Fruit fly (Drosophila melanogaster): ENCODE measurements around the gene CG13481.

Gene CG13481

DNA sequence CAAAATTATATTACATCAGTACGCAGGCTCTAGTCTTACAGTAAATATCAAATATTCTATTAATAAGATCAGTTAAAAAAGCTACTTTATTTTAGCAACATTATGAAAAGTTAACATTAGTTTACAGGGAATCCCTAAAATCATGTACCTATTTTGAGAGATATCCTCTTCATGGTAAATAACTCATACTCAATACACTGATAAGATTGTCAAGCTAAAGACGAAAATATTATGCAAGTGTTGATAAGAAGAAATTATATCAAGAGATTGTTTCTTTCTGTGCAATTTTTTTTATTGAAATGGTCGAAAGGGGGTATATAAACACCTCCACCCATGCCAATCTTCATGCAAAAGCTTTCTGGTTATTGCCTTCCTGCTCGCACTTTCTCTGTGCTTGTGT, 41.1 kb downstream of the CG13481 start:
- TF ChIP-seq cic (GFP tag; optimal IDR thresholded peaks at IDR 0.05) (no peak), CG7045 (GFP tag; optimal IDR thresholded peaks at IDR 0.05) (no peak), Crg-1 (GFP tag; optimal IDR thresholded peaks at IDR 0.05) (no peak), Clk (GFP tag; optimal IDR thresholded peaks at IDR 0.05) (no peak), bab1 (GFP tag; optimal IDR thresholded peaks at IDR 0.05) (no peak), CG14711 (tag; optimal IDR thresholded peaks at IDR 0.05) (no peak), Hr96 (GFP tag; optimal IDR thresholded peaks at IDR 0.05) (no peak), pad (GFP tag; optimal IDR thresholded peaks at IDR 0.05) (no peak), CG7101 (tag; optimal IDR thresholded peaks at IDR 0.05) (no peak), kay (GFP tag; ENCODE audit: borderline replicate concordance) (no peak), CG11617 (GFP tag; optimal IDR thresholded peaks at IDR 0.05) (no peak), ovo (GFP tag; optimal IDR thresholded peaks at IDR 0.05) (no peak), CG33017 (tag; optimal IDR thresholded peaks at IDR 0.05) (no peak), CG12768 (GFP tag; optimal IDR thresholded peaks at IDR 0.05) (no peak)

DNA sequence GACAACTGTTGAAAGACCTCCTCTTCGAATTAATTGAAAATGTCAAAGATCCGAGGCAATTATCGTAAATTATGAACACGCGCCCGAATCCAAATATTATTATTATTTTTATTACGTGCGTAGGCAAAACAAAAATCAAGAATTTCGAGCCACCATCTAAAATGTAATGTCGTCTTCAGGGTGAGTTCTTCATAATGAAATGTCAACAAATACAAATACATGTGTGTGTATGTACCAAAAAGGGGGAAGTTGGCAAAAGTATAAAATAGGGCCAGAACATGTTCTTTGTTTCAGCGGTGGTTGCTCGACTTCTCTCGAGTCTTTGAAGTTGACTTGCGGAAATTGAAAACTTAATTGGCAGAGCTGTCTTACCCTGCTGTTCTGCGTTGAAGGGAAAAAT, 43.2 kb downstream of the CG13481 start:
- TF ChIP-seq kay (GFP tag; ENCODE audit: borderline replicate concordance) (peak; percentile 54), Clk (GFP tag; optimal IDR thresholded peaks at IDR 0.05) (no peak)

DNA sequence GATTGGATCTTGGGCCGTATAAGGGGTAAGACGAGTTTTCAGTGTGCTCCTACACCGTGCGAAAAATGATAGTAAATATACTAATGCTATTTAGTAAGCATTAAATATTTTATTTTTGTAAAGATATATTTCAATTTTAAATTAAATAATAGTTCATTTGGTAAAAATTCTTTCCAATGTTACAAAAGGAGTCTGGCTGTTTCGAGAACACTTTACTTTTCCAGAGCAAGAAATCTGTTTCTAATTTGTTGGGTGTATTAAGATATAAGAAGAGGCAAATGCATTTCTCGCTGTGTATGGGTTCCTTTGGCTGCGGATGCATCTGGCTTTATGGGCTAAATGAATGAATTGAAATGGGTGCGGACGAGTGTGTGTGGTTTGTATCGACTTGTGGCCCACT, 44.2 kb downstream of the CG13481 start:
- no peak for TF ChIP-seq cic (GFP tag; optimal IDR thresholded peaks at IDR 0.05)

DNA sequence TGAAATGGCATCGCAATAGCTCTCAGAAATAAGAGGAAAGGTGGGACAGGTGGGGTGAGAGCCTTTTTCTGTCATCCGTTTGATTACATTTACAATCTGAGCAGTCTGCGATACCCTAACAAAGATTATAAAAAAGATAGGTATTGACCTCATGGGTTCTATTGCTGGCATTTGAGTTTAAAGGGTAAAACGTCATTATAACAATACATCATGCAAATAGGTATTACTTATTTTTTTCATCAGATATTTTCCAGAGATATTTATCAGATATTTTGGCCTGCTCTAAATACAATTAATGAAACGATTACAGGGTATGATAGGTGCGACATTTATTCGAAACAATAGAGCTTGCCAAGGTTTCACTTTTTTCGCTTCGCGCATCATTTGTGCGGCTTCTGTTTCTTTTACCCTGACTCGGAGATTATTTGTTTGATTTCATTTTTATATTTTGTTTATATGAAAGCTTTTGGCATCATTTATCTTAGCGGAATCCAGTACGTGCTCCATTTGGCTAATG, 47.2 kb downstream of the CG13481 start:
- TF ChIP-seq tj (GFP tag; optimal IDR thresholded peaks at IDR 0.05) (peak; percentile 71), pad (GFP tag; optimal IDR thresholded peaks at IDR 0.05) (no peak)

DNA sequence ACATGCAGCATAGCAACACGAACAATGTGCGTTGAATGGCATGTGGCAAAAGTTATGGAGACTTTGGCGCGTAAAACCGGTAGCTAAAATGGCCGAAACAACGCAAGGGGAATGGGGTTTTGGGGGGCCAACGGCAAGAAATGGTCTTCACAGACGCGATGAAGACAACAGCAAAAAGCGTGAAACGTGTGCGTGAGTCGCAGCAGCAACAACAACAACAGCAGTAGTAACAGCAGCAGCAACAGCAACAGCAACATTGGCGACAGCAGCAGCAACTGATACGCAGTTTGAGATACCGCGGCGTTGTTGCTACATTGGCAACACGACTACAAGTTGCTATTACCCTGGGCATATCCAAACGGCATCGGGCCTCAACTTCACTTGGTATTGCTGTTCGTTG, 47.6 kb downstream of the CG13481 start:
- TF ChIP-seq toe (GFP tag; optimal IDR thresholded peaks at IDR 0.05) (no peak), Hr96 (GFP tag; optimal IDR thresholded peaks at IDR 0.05) (no peak), tj (GFP tag; optimal IDR thresholded peaks at IDR 0.05) (no peak), kay (GFP tag; ENCODE audit: borderline replicate concordance) (no peak)

DNA sequence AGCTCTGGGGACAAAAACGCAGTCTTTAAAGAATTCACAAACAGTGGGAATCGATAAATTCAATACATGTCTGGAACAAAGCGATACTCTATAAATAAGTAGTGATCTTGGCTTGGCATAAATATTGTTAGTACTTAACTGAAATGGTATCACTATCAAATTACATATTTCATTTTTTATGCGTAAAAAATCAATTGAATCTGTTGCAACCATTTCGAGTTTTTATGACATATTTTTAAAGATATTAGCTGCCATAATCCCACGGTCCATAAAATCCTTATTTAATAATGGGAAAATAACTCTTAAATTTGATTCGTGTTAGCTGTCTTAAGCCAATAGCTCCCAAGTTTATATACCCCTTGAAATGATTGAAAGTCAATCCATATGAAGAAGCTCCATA, 48.1 kb downstream of the CG13481 start:
- TF ChIP-seq cic (GFP tag; optimal IDR thresholded peaks at IDR 0.05), result no peak
- no peak for TF ChIP-seq CG12768 (GFP tag; optimal IDR thresholded peaks at IDR 0.05)
- TF ChIP-seq CG1620 (GFP tag; optimal IDR thresholded peaks at IDR 0.05), result no peak

DNA sequence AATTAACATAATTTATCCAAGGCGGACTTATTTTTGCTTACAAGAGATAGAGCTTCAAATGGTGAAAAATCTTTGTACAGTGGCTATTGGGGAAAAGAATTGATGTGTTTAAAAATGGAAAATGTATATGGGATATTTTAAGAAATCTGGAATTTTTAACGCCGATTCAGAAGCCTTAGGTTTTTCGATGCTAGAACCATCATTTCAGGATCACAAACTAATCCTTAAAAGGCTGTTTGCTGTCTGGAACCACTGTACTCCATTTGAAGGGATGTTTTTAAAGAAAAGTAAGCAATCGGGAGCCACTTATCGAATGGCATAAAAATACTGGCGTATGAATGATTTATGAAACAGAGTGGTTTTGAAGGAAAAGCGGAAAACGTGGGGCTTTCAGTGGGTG, 48.9 kb downstream of the CG13481 start:
- TF ChIP-seq CG11617 (GFP tag; optimal IDR thresholded peaks at IDR 0.05) (no peak), toe (GFP tag; optimal IDR thresholded peaks at IDR 0.05) (no peak), Hr96 (GFP tag; optimal IDR thresholded peaks at IDR 0.05) (no peak), Mnt (GFP tag; optimal IDR thresholded peaks at IDR 0.05) (no peak), CG5204 (GFP tag; optimal IDR thresholded peaks at IDR 0.05) (no peak), pad (GFP tag; optimal IDR thresholded peaks at IDR 0.05) (no peak), ovo (GFP tag; optimal IDR thresholded peaks at IDR 0.05) (no peak), CG33017 (tag; optimal IDR thresholded peaks at IDR 0.05) (no peak), CG14711 (tag; optimal IDR thresholded peaks at IDR 0.05) (no peak), CG7045 (GFP tag; optimal IDR thresholded peaks at IDR 0.05) (no peak), cnc (optimal IDR thresholded peaks at IDR 0.05) (no peak), CG1620 (GFP tag; optimal IDR thresholded peaks at IDR 0.05) (no peak), cic (GFP tag; optimal IDR thresholded peaks at IDR 0.05) (no peak), Clk (GFP tag; optimal IDR thresholded peaks at IDR 0.05) (no peak), kay (GFP tag; ENCODE audit: borderline replicate concordance) (no peak), Crg-1 (GFP tag; optimal IDR thresholded peaks at IDR 0.05) (no peak), tj (GFP tag; optimal IDR thresholded peaks at IDR 0.05) (no peak), CG7101 (tag; optimal IDR thresholded peaks at IDR 0.05) (no peak), bab1 (GFP tag; optimal IDR thresholded peaks at IDR 0.05) (no peak)

DNA sequence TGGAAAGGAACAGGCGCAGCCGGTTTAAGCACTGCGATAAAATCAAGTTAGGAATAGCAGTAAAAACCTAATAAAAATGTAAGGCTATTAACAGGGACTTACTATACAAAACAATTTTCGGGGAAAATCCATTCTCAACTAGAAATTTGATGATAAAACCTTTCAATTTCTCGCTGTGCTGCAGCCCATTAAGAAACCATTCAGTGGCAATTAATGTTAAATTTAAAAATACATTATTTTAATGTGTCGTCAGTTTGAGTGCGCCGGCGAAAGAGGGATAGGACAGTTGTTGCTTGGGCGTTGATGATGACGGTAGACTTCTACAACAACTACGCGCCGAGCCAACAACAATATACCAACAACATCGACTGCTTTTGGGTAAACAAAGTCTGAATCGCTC, 50.3 kb downstream of the CG13481 start:
- TF ChIP-seq tj (GFP tag; optimal IDR thresholded peaks at IDR 0.05), result no peak

Data from whole organism, adult.